Worm (Caenorhabditis elegans): Measurements from ENCODE around the gene mfsd-12.

- no peak for TF ChIP-seq lin-15B (tag; optimal IDR thresholded peaks at IDR 0.05)
- TF ChIP-seq fkh-10 (GFP tag; optimal IDR thresholded peaks at IDR 0.05): no peak
- TF ChIP-seq nhr-11 (tag; optimal IDR thresholded peaks at IDR 0.05): no peak
- TF ChIP-seq ceh-82 (tag; optimal IDR thresholded peaks at IDR 0.05): no peak
- no peak for TF ChIP-seq lin-39 (tag; optimal IDR thresholded peaks at IDR 0.05)
- TF ChIP-seq fos-1 (tag; optimal IDR thresholded peaks at IDR 0.05): no peak
- no peak for TF ChIP-seq nhr-23 (tag; optimal IDR thresholded peaks at IDR 0.05)
Observed at ce11 chrX:4628350-4628749, 39.5 kb upstream of the mfsd-12 start.

Measured in whole organism, L3 larva.